Fruit fly (Drosophila melanogaster) whole organism, embryonic: Measurements from ENCODE around the gene CG15382.

Experiments used
- Atf6 ChIP-seq: fragments of 200-800 bp; sonication (Bioruptor generic); IDR thresholded peaks from 2 replicates; pipeline ENCODE4 v1.3.6; 2022; ENCODE audit warnings: missing biosample characterization, missing genetic modification characterization
- B-H1 ChIP-seq: fragments of 200-800 bp; sonication (Bioruptor generic); IDR thresholded peaks from 3 replicates; pipeline ENCODE4 v1.3.6; 2022; ENCODE audit warnings: missing biosample characterization, missing genetic modification characterization
- Bgb ChIP-seq: fragments of 200-800 bp; sonication (Bioruptor generic); IDR thresholded peaks from 2 replicates; pipeline ENCODE4 v1.3.6; 2022; ENCODE audit warnings: missing biosample characterization, missing genetic modification characterization; ENCODE audit not compliant: partially characterized antibody
- Bteb2 ChIP-seq: fragments of 200-800 bp; sonication (Bioruptor generic); optimal IDR thresholded peaks from 2 replicates; lab custom pipeline; 2016; ENCODE audit warnings: missing biosample characterization, missing genetic modification characterization
- CG10321 ChIP-seq: fragments of 200-800 bp; sonication (Bioruptor generic); IDR thresholded peaks from 2 replicates; pipeline ENCODE4 v1.3.6; 2022; ENCODE audit warnings: missing biosample characterization, missing genetic modification characterization
- CG12219 ChIP-seq: fragments of 200-800 bp; sonication (Bioruptor generic); optimal IDR thresholded peaks from 3 replicates; lab custom pipeline; 2018; ENCODE audit warnings: missing biosample characterization, mild to moderate bottlenecking, missing genetic modification characterization
- CG12236 ChIP-seq: fragments of 200-800 bp; sonication (Bioruptor generic); optimal IDR thresholded peaks from 2 replicates; lab custom pipeline; 2016; ENCODE audit warnings: missing biosample characterization, missing genetic modification characterization
- CG12744 ChIP-seq: fragments of 200-800 bp; sonication (Bioruptor generic); optimal IDR thresholded peaks from 2 replicates; lab custom pipeline; 2016; ENCODE audit warnings: missing biosample characterization, missing genetic modification characterization
- CG12769 ChIP-seq: fragments of 200-800 bp; sonication (Bioruptor generic); optimal IDR thresholded peaks from 2 replicates; lab custom pipeline; 2019; ENCODE audit warnings: missing biosample characterization, mild to moderate bottlenecking, missing genetic modification characterization, moderate library complexity
- CG14710 ChIP-seq: fragments of 200-800 bp; sonication (Bioruptor generic); optimal IDR thresholded peaks from 3 replicates; lab custom pipeline; 2019; ENCODE audit warnings: missing biosample characterization, mild to moderate bottlenecking, missing genetic modification characterization, moderate library complexity
- CG17568 ChIP-seq: fragments of 200-800 bp; sonication (Bioruptor generic); optimal IDR thresholded peaks from 2 replicates; lab custom pipeline; 2018; ENCODE audit warnings: missing biosample characterization, mild to moderate bottlenecking, missing genetic modification characterization, moderate library complexity
- CG18476 ChIP-seq: fragments of 200-800 bp; sonication (Bioruptor generic); optimal IDR thresholded peaks from 2 replicates; lab custom pipeline; 2016; ENCODE audit warnings: missing biosample characterization, mild to moderate bottlenecking, missing genetic modification characterization
- CG2678 ChIP-seq: fragments of 200-800 bp; sonication (Bioruptor generic); optimal IDR thresholded peaks from 3 replicates; lab custom pipeline; 2019; ENCODE audit warnings: missing biosample characterization, mild to moderate bottlenecking, missing genetic modification characterization, moderate library complexity
- CG30020 ChIP-seq: fragments of 200-800 bp; optimal IDR thresholded peaks from 2 replicates; lab custom pipeline; 2019; ENCODE audit warnings: missing biosample characterization, mild to moderate bottlenecking, missing genetic modification characterization, moderate library complexity
- CG3281 ChIP-seq: fragments of 200-800 bp; sonication (Bioruptor generic); optimal IDR thresholded peaks from 3 replicates; lab custom pipeline; 2017; ENCODE audit warnings: missing biosample characterization, mild to moderate bottlenecking, missing genetic modification characterization
- CG5953 ChIP-seq: fragments of 200-800 bp; sonication (Bioruptor generic); IDR thresholded peaks from 2 replicates; pipeline ENCODE4 v1.3.6; 2022; ENCODE audit warnings: missing biosample characterization, missing genetic modification characterization
- CG6272 ChIP-seq: fragments of 200-800 bp; sonication (Bioruptor generic); IDR thresholded peaks from 2 replicates; pipeline ENCODE4 v1.3.6; 2022; ENCODE audit warnings: missing biosample characterization, missing genetic modification characterization
- CG6765 ChIP-seq: fragments of 200-800 bp; sonication (Bioruptor generic); optimal IDR thresholded peaks from 3 replicates; lab custom pipeline; 2017; ENCODE audit warnings: missing biosample characterization, mild to moderate bottlenecking, missing genetic modification characterization
- CG9797 ChIP-seq: fragments of 200-800 bp; sonication (Bioruptor generic); optimal IDR thresholded peaks from 3 replicates; lab custom pipeline; 2018; ENCODE audit warnings: missing biosample characterization, mild to moderate bottlenecking, missing genetic modification characterization
- CHES-1-like ChIP-seq: fragments of 200-800 bp; sonication (Bioruptor generic); optimal IDR thresholded peaks from 2 replicates; lab custom pipeline; 2016; ENCODE audit warnings: missing biosample characterization, missing genetic modification characterization
- D ChIP-seq, 2 experiments: fragments of 200-800 bp in 1 of 2; fragments of >200 bp in 1 of 2; sonication (Bioruptor generic) in 1 of 2; optimal IDR thresholded peaks; 2 replicates in 1 of 2; 3 replicates in 1 of 2; lab custom pipeline; 2017; ENCODE audit warnings: mild to moderate bottlenecking in 1 of 2, missing biosample characterization in 1 of 2, missing genetic modification characterization in 1 of 2, missing genetic modification reagents in 1 of 2
- Eip74EF ChIP-seq, 2 experiments: fragments of 200-800 bp in 1 of 2; fragments of >200 bp in 1 of 2; sonication (Bioruptor generic) in 1 of 2; optimal IDR thresholded peaks; 2 replicates each; lab custom pipeline; 2017 to 2019; ENCODE audit warnings: missing biosample characterization in 2 of 2, missing genetic modification characterization in 2 of 2, mild to moderate bottlenecking in 1 of 2, moderate library complexity in 1 of 2
- Fer1 ChIP-seq: fragments of 200-800 bp; sonication (Bioruptor generic); optimal IDR thresholded peaks from 2 replicates; lab custom pipeline; 2017; ENCODE audit warnings: missing biosample characterization, mild to moderate bottlenecking, missing genetic modification characterization
- HLH4C ChIP-seq: fragments of 200-800 bp; sonication (Bioruptor generic); IDR thresholded peaks from 3 replicates; pipeline ENCODE4 v1.3.6; 2022; ENCODE audit warnings: missing biosample characterization, missing genetic modification characterization; ENCODE audit not compliant: partially characterized antibody
- Hmx ChIP-seq: fragments of 200-800 bp; sonication (Bioruptor generic); optimal IDR thresholded peaks from 2 replicates; lab custom pipeline; 2016; ENCODE audit warnings: missing biosample characterization, missing genetic modification characterization
- Lhr ChIP-seq: fragments of 200-800 bp; sonication (Bioruptor generic); optimal IDR thresholded peaks from 3 replicates; lab custom pipeline; 2017; ENCODE audit warnings: mild to moderate bottlenecking, missing biosample characterization, missing genetic modification reagents, missing genetic modification characterization
- Side ChIP-seq: fragments of 200-800 bp; sonication (Bioruptor generic); optimal IDR thresholded peaks from 2 replicates; lab custom pipeline; 2016; ENCODE audit warnings: missing biosample characterization, missing genetic modification characterization
- Sox102F ChIP-seq: fragments of 200-800 bp; sonication (Bioruptor generic); optimal IDR thresholded peaks from 2 replicates; lab custom pipeline; 2018; ENCODE audit warnings: missing biosample characterization, mild to moderate bottlenecking, missing genetic modification characterization, moderate library complexity
- Ssrp ChIP-seq: fragments of 200-800 bp; sonication (Bioruptor generic); optimal IDR thresholded peaks from 2 replicates; lab custom pipeline; 2018; ENCODE audit warnings: missing biosample characterization, mild to moderate bottlenecking, missing genetic modification characterization, moderate library complexity
- ase ChIP-seq: fragments of 200-800 bp; sonication (Bioruptor generic); IDR thresholded peaks from 3 replicates; pipeline ENCODE4 v1.3.6; 2022; ENCODE audit warnings: missing biosample characterization, missing genetic modification characterization
- az2 ChIP-seq: fragments of 200-800 bp; sonication (Bioruptor generic); optimal IDR thresholded peaks from 3 replicates; lab custom pipeline; 2016; ENCODE audit warnings: missing biosample characterization, missing genetic modification characterization
- ci ChIP-seq: fragments of 200-800 bp; sonication (Bioruptor generic); IDR thresholded peaks from 3 replicates; pipeline ENCODE4 v1.3.6; 2022; ENCODE audit warnings: missing biosample characterization, missing genetic modification characterization
- dan ChIP-seq: fragments of 200-800 bp; sonication (Bioruptor generic); IDR thresholded peaks from 2 replicates; pipeline ENCODE4 v1.3.6; 2022; ENCODE audit warnings: missing biosample characterization, missing genetic modification characterization
- ems ChIP-seq: fragments of 200-800 bp; sonication (Bioruptor generic); optimal IDR thresholded peaks from 3 replicates; lab custom pipeline; 2016; ENCODE audit warnings: missing biosample characterization, missing genetic modification characterization
- gce ChIP-seq: fragments of 200-800 bp; sonication (Bioruptor generic); IDR thresholded peaks from 3 replicates; pipeline ENCODE4 v1.3.6; 2022; ENCODE audit warnings: missing biosample characterization, missing genetic modification characterization
- grn ChIP-seq: fragments of 200-800 bp; sonication (Bioruptor generic); optimal IDR thresholded peaks from 3 replicates; lab custom pipeline; 2017; ENCODE audit warnings: missing biosample characterization, missing genetic modification characterization
- gsb-n ChIP-seq: fragments of 200-800 bp; sonication (Bioruptor generic); optimal IDR thresholded peaks from 3 replicates; lab custom pipeline; 2018; ENCODE audit warnings: missing biosample characterization, mild to moderate bottlenecking, missing genetic modification characterization
- jigr1 ChIP-seq: fragments of 200-800 bp; sonication (Bioruptor generic); IDR thresholded peaks from 3 replicates; pipeline ENCODE4 v1.3.6; 2022; ENCODE audit warnings: missing biosample characterization, missing genetic modification characterization
- kni ChIP-seq: fragments of 200-800 bp; sonication (Bioruptor generic); optimal IDR thresholded peaks from 3 replicates; lab custom pipeline; 2017; ENCODE audit warnings: mild to moderate bottlenecking, missing biosample characterization, missing genetic modification reagents, missing genetic modification characterization
- lov ChIP-seq, 2 experiments: fragments of 200-800 bp in 1 of 2; fragments of >200 bp in 1 of 2; sonication (Bioruptor generic) in 1 of 2; IDR thresholded peaks in 1 of 2; optimal IDR thresholded peaks in 1 of 2; 2 replicates in 1 of 2; 3 replicates in 1 of 2; pipeline versions ENCODE4 v1.3.6 to Lab custom; 2017 to 2022; ENCODE audit warnings: missing biosample characterization in 1 of 2, missing genetic modification characterization in 1 of 2
- nerfin-1 ChIP-seq: fragments of 200-800 bp; sonication (Bioruptor generic); optimal IDR thresholded peaks from 3 replicates; lab custom pipeline; 2019; ENCODE audit warnings: missing biosample characterization, mild to moderate bottlenecking, missing genetic modification characterization, moderate library complexity
- pfk ChIP-seq: fragments of 200-800 bp; sonication (Bioruptor generic); optimal IDR thresholded peaks from 2 replicates; lab custom pipeline; 2018; ENCODE audit warnings: missing biosample characterization, mild to moderate bottlenecking, missing genetic modification characterization, moderate library complexity
- pzg ChIP-seq: fragments of 200-800 bp; sonication (Bioruptor generic); optimal IDR thresholded peaks from 3 replicates; lab custom pipeline; 2018; ENCODE audit warnings: missing biosample characterization, mild to moderate bottlenecking, missing genetic modification characterization, moderate library complexity
- ttk ChIP-seq: fragments of 200-800 bp; sonication (Bioruptor generic); IDR thresholded peaks from 2 replicates; pipeline ENCODE4 v2.1.2; 2022; ENCODE audit warnings: missing biosample characterization, missing genetic modification characterization
- wek ChIP-seq: fragments of 200-800 bp; sonication (Bioruptor generic); optimal IDR thresholded peaks from 3 replicates; lab custom pipeline; 2018; ENCODE audit warnings: missing biosample characterization, mild to moderate bottlenecking, missing genetic modification characterization, moderate library complexity
- zf30C ChIP-seq: fragments of 200-800 bp; sonication (Bioruptor generic); optimal IDR thresholded peaks from 3 replicates; lab custom pipeline; 2018; ENCODE audit warnings: missing biosample characterization, mild to moderate bottlenecking, missing genetic modification characterization
- zfh1 ChIP-seq: fragments of 200-800 bp; sonication (Bioruptor generic); IDR thresholded peaks from 3 replicates; pipeline ENCODE4 v1.3.6; 2022; ENCODE audit warnings: missing biosample characterization, missing genetic modification characterization
- zfh2 ChIP-seq: fragments of 200-800 bp; sonication (Bioruptor generic); optimal IDR thresholded peaks from 2 replicates; lab custom pipeline; 2016; ENCODE audit warnings: missing biosample characterization, missing genetic modification characterization

Gene CG15382

dm6 chr2L:2164520-2165237 lies 9.1 kb downstream of the CG15382 start (continued):
- peak; percentile 47 for TF ChIP-seq CG18476
- no peak for TF ChIP-seq pfk (GFP tag; lab: Kevin White, UChicago)
- no peak for TF ChIP-seq CG12769 (tag; lab: Kevin White, UChicago)
- peak; percentile 57 for TF ChIP-seq nerfin-1 (tag; lab: Kevin White, UChicago)
- peak; percentile 63 for TF ChIP-seq Ssrp (tag; lab: Kevin White, UChicago)
- peak; percentile 42 for TF ChIP-seq grn
- peak; percentile 51 for TF ChIP-seq wek
- peak; percentile 27 for TF ChIP-seq CG17568 (GFP tag; lab: Kevin White, UChicago)
- no peak for TF ChIP-seq jigr1 (GFP tag; lab: Robert Waterston, UW)
- TF ChIP-seq CG9797 (GFP tag; lab: Kevin White, UChicago) = peak; percentile 9
- no peak for TF ChIP-seq Atf6 (GFP tag; lab: Robert Waterston, UW)
- no peak for TF ChIP-seq Bteb2 (GFP tag; lab: Kevin White, UChicago)
- TF ChIP-seq pzg = no peak
- no peak for TF ChIP-seq Hmx
- TF ChIP-seq CG14710 (tag; lab: Kevin White, UChicago) = peak; percentile 83
- TF ChIP-seq gce (GFP tag; lab: Robert Waterston, UW) = no peak
- TF ChIP-seq lov (optimal IDR thresholded peaks at IDR 0.05; lab: Kevin White, UChicago) = no peak
- TF ChIP-seq lov (GFP tag; IDR thresholded peaks at IDR 0.05; lab: Robert Waterston, UW) = peak; percentile 83; the same call in 2 of the 3 replicates
- TF ChIP-seq Side (GFP tag; lab: Kevin White, UChicago) = peak; percentile 76
- TF ChIP-seq zfh2 (GFP tag; lab: Kevin White, UChicago) = no peak
- TF ChIP-seq Lhr (GFP tag; lab: Kevin White, UChicago) = peak; percentile 22
- TF ChIP-seq dan (GFP tag; lab: Robert Waterston, UW) = peak; percentile 86
- TF ChIP-seq az2 (GFP tag; lab: Kevin White, UChicago) = peak; percentile 68
- peak; percentile 56 for TF ChIP-seq CG2678 (tag; lab: Kevin White, UChicago)
- TF ChIP-seq ems = no peak
- peak; percentile 94 for TF ChIP-seq kni (GFP tag; lab: Kevin White, UChicago)
- no peak for TF ChIP-seq Bgb
- no peak for TF ChIP-seq CG6765 (GFP tag; lab: Kevin White, UChicago)
- TF ChIP-seq HLH4C (GFP tag; lab: Robert Waterston, UW) = no peak
- TF ChIP-seq CG10321 = no peak
- TF ChIP-seq CG5953 (GFP tag; lab: Robert Waterston, UW) = no peak
- TF ChIP-seq CG6272 (GFP tag; lab: Robert Waterston, UW) = no peak
- peak; percentile 70 for TF ChIP-seq gsb-n (tag; lab: Kevin White, UChicago)
- peak in 1 of 2 experiments; percentile 7 for TF ChIP-seq Eip74EF (GFP tag; optimal IDR thresholded peaks at IDR 0.05; lab: Kevin White, UChicago)
- peak; percentile 100 for TF ChIP-seq zf30C
- TF ChIP-seq ci (GFP tag; lab: Robert Waterston, UW) = 0 out of 3 replicates have a peak, but pooled peaks have one; percentile 13
- TF ChIP-seq Fer1 = no peak
- no peak for TF ChIP-seq B-H1 (GFP tag; lab: Robert Waterston, UW)
- peak; percentile 54 for TF ChIP-seq CG12236
- peak; percentile 55 for TF ChIP-seq CG12744 (GFP tag; lab: Kevin White, UChicago)
- peak; percentile 21 for TF ChIP-seq CHES-1-like (GFP tag; lab: Kevin White, UChicago)
- TF ChIP-seq CG30020 (tag; lab: Kevin White, UChicago) = peak; percentile 21
- TF ChIP-seq Sox102F (GFP tag; lab: Kevin White, UChicago) = peak; percentile 0
- no peak for TF ChIP-seq CG3281 (GFP tag; lab: Kevin White, UChicago)
- TF ChIP-seq D (optimal IDR thresholded peaks at IDR 0.05; lab: Kevin White, UChicago) = peak; percentile 94
- TF ChIP-seq D (GFP tag; optimal IDR thresholded peaks at IDR 0.05; lab: Kevin White, UChicago) = peak; percentile 76
- peak; percentile 87 for TF ChIP-seq zfh1 (GFP tag; lab: Robert Waterston, UW)
- TF ChIP-seq ase = peak; percentile 19; the same call in 1 of the 3 replicates
- no peak for TF ChIP-seq ttk (GFP tag; lab: Robert Waterston, UW)
- TF ChIP-seq CG12219 = peak; percentile 61
